Worm (Caenorhabditis elegans): ENCODE results near the gene K12G11.6.

The K12G11.6 gene

ce11 chrV:11885939-11886338, 8.2 kb upstream of the K12G11.6 start (continued):
- TF ChIP-seq nhr-85 (tag) (peak; percentile 90), elt-2 (tag; optimal IDR thresholded peaks at IDR 0.05) (peak; percentile 91), elt-3 (tag; optimal IDR thresholded peaks at IDR 0.05) (peak in 3 of 6 experiments; percentile 34 to 89 (median 87)), grh-1 (GFP tag; IDR thresholded peaks at IDR 0.05) (peak; percentile 41; the same call in 1 of the 2 replicates), lin-35 (GFP tag; optimal IDR thresholded peaks at IDR 0.05) (peak in 1 of 2 experiments; percentile 81), unc-30 (tag; optimal IDR thresholded peaks at IDR 0.05) (no peak), unc-86 (tag; optimal IDR thresholded peaks at IDR 0.05) (no peak), C16A3.4 (tag; optimal IDR thresholded peaks at IDR 0.05) (peak; percentile 61), mdl-1 (tag; optimal IDR thresholded peaks at IDR 0.05) (peak in 1 of 2 experiments; percentile 96), nhr-84 (tag; optimal IDR thresholded peaks at IDR 0.05) (no peak), C04F5.9 (tag; optimal IDR thresholded peaks at IDR 0.05) (peak; percentile 0), lir-3 (tag; optimal IDR thresholded peaks at IDR 0.05; ENCODE audit: poor library complexity) (peak; percentile 68), mep-1 (tag; optimal IDR thresholded peaks at IDR 0.05) (peak; percentile 43), efl-1 (optimal IDR thresholded peaks at IDR 0.05) (peak; percentile 7 to 23), efl-1 (GFP tag; optimal IDR thresholded peaks at IDR 0.05 in 1 of 2) (peak; percentile 5 to 80), nhr-20 (tag; optimal IDR thresholded peaks at IDR 0.05) (peak; percentile 97), nhr-71 (tag; optimal IDR thresholded peaks at IDR 0.05) (peak; percentile 96), egl-27 (tag; optimal IDR thresholded peaks at IDR 0.05) (no peak), unc-130 (tag; optimal IDR thresholded peaks at IDR 0.05) (peak; percentile 83), egl-13 (tag; optimal IDR thresholded peaks at IDR 0.05) (no peak), pax-3 (tag; optimal IDR thresholded peaks at IDR 0.05) (peak; percentile 21), nhr-19 (GFP tag; conservative IDR thresholded peaks at IDR 0.05) (peak; percentile 99), lsy-2 (tag; optimal IDR thresholded peaks at IDR 0.05) (peak; percentile 51 to 56), snu-23 (GFP tag; optimal IDR thresholded peaks at IDR 0.05) (peak; percentile 91), snpc-4 (tag; optimal IDR thresholded peaks at IDR 0.05) (peak; percentile 31), mef-2 (tag; optimal IDR thresholded peaks at IDR 0.05) (no peak), nhr-11 (tag; optimal IDR thresholded peaks at IDR 0.05) (no peak), jun-1 (tag; optimal IDR thresholded peaks at IDR 0.05) (peak; percentile 23), fkh-10 (GFP tag; optimal IDR thresholded peaks at IDR 0.05) (no peak), unc-62 (GFP tag; optimal IDR thresholded peaks at IDR 0.05) (no peak), pqm-1 (tag; optimal IDR thresholded peaks at IDR 0.05) (no peak), sup-37 (GFP tag; optimal IDR thresholded peaks at IDR 0.05) (peak; percentile 39), blmp-1 (tag; optimal IDR thresholded peaks at IDR 0.05) (peak; percentile 54), dpl-1 (GFP tag; optimal IDR thresholded peaks at IDR 0.05) (peak in 2 of 3 experiments; percentile 24 to 51), ztf-4 (tag; optimal IDR thresholded peaks at IDR 0.05) (peak; percentile 50), nhr-90 (tag; optimal IDR thresholded peaks at IDR 0.05; ENCODE audit: poor library complexity) (peak; percentile 83), F16B12.6 (tag; optimal IDR thresholded peaks at IDR 0.05) (no peak), nhr-47 (tag; optimal IDR thresholded peaks at IDR 0.05) (peak; percentile 60)

ce11 chrV:11887988-11888499, 6.1 kb upstream of the K12G11.6 start, which contains the start of gene adh-1:
Gene adh-1 (plus strand): TSS chrV:11888248.
- TF ChIP-seq fkh-4 (tag; optimal IDR thresholded peaks at IDR 0.05; ENCODE audit: borderline replicate concordance) (no peak), nhr-47 (tag; optimal IDR thresholded peaks at IDR 0.05) (peak; percentile 77), ets-5 (GFP tag; IDR thresholded peaks at IDR 0.05) (no peak), isw-1 (GFP tag; IDR thresholded peaks at IDR 0.05) (no peak), lir-3 (tag; optimal IDR thresholded peaks at IDR 0.05; ENCODE audit: poor library complexity) (peak; percentile 70), nhr-12 (tag; optimal IDR thresholded peaks at IDR 0.05) (no peak), mep-1 (tag; optimal IDR thresholded peaks at IDR 0.05) (peak; percentile 24), lin-14 (GFP tag; optimal IDR thresholded peaks at IDR 0.05) (peak; percentile 97), mef-2 (tag; optimal IDR thresholded peaks at IDR 0.05) (no peak), nhr-19 (GFP tag; conservative IDR thresholded peaks at IDR 0.05) (peak; percentile 99), lin-35 (GFP tag; optimal IDR thresholded peaks at IDR 0.05) (peak; percentile 37 to 68), fos-1 (tag; optimal IDR thresholded peaks at IDR 0.05) (no peak), fkh-8 (tag; optimal IDR thresholded peaks at IDR 0.05) (no peak), ceh-82 (tag; optimal IDR thresholded peaks at IDR 0.05) (peak in 1 of 3 experiments; percentile 14), rnt-1 (tag; optimal IDR thresholded peaks at IDR 0.05) (peak; percentile 91), dsc-1 (tag; optimal IDR thresholded peaks at IDR 0.05) (no peak), alr-1 (tag; optimal IDR thresholded peaks at IDR 0.05; ENCODE audit: borderline replicate concordance) (no peak), grh-1 (GFP tag; IDR thresholded peaks at IDR 0.05) (no peak), lin-15B (tag; optimal IDR thresholded peaks at IDR 0.05) (no peak), xbp-1 (tag; optimal IDR thresholded peaks at IDR 0.05) (peak; percentile 61), sup-37 (GFP tag; optimal IDR thresholded peaks at IDR 0.05) (peak; percentile 90), nhr-11 (tag; optimal IDR thresholded peaks at IDR 0.05) (peak; percentile 62), hlh-4 (tag; optimal IDR thresholded peaks at IDR 0.05) (no peak)
